Fruit fly (Drosophila melanogaster): ENCODE data around the gene Zyx.

The Zyx gene

DNA sequence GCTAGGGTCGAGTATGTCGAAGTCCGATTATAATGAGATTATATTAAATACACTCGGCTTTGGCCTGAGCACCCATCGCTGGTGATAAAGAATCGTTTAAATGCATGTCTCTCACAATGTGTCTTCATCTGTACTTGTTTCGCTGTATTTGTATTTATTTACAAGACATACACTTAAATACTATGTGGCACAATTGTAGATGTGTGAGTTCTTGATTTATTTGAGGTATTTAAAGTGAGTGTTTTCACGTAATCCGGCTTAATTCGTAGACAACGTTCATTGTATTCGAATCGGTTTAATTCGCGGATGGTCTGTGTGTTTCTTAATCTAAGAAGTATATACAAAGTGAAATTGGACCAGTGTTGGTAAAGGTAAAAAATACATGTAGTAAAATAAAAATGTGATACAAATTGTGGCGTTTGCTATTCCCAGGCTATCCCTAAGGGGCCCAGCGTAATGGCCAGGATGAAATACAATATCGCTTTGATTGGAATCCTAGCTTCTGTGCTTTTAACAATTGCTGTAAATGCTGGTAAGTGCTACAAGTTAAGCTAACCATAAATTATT, at the start of gene Zyx:
TSS of gene Zyx (minus strand) at position 350 of the 567 bp plus-strand sequence.
- TF ChIP-seq CG34406 (GFP tag; optimal IDR thresholded peaks at IDR 0.05) (no peak), Ets21C (GFP tag; optimal IDR thresholded peaks at IDR 0.05) (no peak), vri (GFP tag; optimal IDR thresholded peaks at IDR 0.05) (no peak), CG31627 (GFP tag; optimal IDR thresholded peaks at IDR 0.05) (no peak), Eip78C (GFP tag) (no peak), fd59A (GFP tag; optimal IDR thresholded peaks at IDR 0.05) (no peak), Smox (GFP tag; optimal IDR thresholded peaks at IDR 0.05) (no peak), CG6276 (GFP tag; optimal IDR thresholded peaks at IDR 0.05) (no peak), pdm3 (GFP tag; optimal IDR thresholded peaks at IDR 0.05) (no peak), CG7368 (GFP tag; optimal IDR thresholded peaks at IDR 0.05) (no peak), fd85E (GFP tag; optimal IDR thresholded peaks at IDR 0.05) (no peak)

- peak; percentile 92 for TF ChIP-seq CG10631 (GFP tag; optimal IDR thresholded peaks at IDR 0.05)
- no peak for TF ChIP-seq spab (GFP tag; optimal IDR thresholded peaks at IDR 0.05)
- TF ChIP-seq Hr39 (GFP tag; optimal IDR thresholded peaks at IDR 0.05) = peak; percentile 94
- no peak for TF ChIP-seq CG16779 (tag; optimal IDR thresholded peaks at IDR 0.05)
- peak; percentile 93 for TF ChIP-seq topi (GFP tag; optimal IDR thresholded peaks at IDR 0.05)
- TF ChIP-seq CG11294 (GFP tag; IDR thresholded peaks at IDR 0.05) = no peak
- TF ChIP-seq esn (GFP tag; optimal IDR thresholded peaks at IDR 0.05) = peak; percentile 96
- peak; percentile 93 for TF ChIP-seq CG31627 (GFP tag; optimal IDR thresholded peaks at IDR 0.05)
- peak; percentile 88 for TF ChIP-seq CG8632 (GFP tag; optimal IDR thresholded peaks at IDR 0.05)
- TF ChIP-seq Ets96B (tag; optimal IDR thresholded peaks at IDR 0.05) = peak; percentile 92
- TF ChIP-seq Eip78C (GFP tag) = peak; percentile 98
- no peak for TF ChIP-seq CG8119 (GFP tag; IDR thresholded peaks at IDR 0.05)
- no peak for TF ChIP-seq CG3919 (GFP tag; optimal IDR thresholded peaks at IDR 0.05)
- TF ChIP-seq vri (GFP tag; optimal IDR thresholded peaks at IDR 0.05) = peak; percentile 92
- peak; percentile 96 for TF ChIP-seq acj6 (GFP tag; optimal IDR thresholded peaks at IDR 0.05)
- TF ChIP-seq CG11902 (GFP tag; optimal IDR thresholded peaks at IDR 0.05) = peak; percentile 80
- peak; percentile 87 for TF ChIP-seq Eip93F (GFP tag; optimal IDR thresholded peaks at IDR 0.05)
- peak in 1 of 2 experiments; percentile 88 for TF ChIP-seq salr (GFP tag; optimal IDR thresholded peaks at IDR 0.05)
- peak; percentile 91 for TF ChIP-seq cyc (GFP tag; optimal IDR thresholded peaks at IDR 0.05)
- TF ChIP-seq CG11762 (GFP tag; optimal IDR thresholded peaks at IDR 0.05; ENCODE audit: insufficient read depth) = peak; percentile 89
- peak; percentile 85 for TF ChIP-seq CG8319 (GFP tag; optimal IDR thresholded peaks at IDR 0.05)
- TF ChIP-seq eg (GFP tag; IDR thresholded peaks at IDR 0.05) = no peak
- peak; percentile 85 for TF ChIP-seq CG3032 (tag; optimal IDR thresholded peaks at IDR 0.05)
- TF ChIP-seq Smox (GFP tag; optimal IDR thresholded peaks at IDR 0.05) = peak; percentile 93
- TF ChIP-seq Lpt (GFP tag; optimal IDR thresholded peaks at IDR 0.05) = peak; percentile 97
- TF ChIP-seq Met (GFP tag; optimal IDR thresholded peaks at IDR 0.05) = peak; percentile 94
- no peak for TF ChIP-seq ss (GFP tag; optimal IDR thresholded peaks at IDR 0.05)
- no peak for TF ChIP-seq CG9139 (GFP tag; optimal IDR thresholded peaks at IDR 0.05)
- no peak for TF ChIP-seq CG1621 (tag; optimal IDR thresholded peaks at IDR 0.05)
- TF ChIP-seq Ets21C (GFP tag; optimal IDR thresholded peaks at IDR 0.05) = peak; percentile 85
- TF ChIP-seq Hr38 (GFP tag; optimal IDR thresholded peaks at IDR 0.05) = peak; percentile 47
- no peak for TF ChIP-seq CG7368 (GFP tag; optimal IDR thresholded peaks at IDR 0.05)
- TF ChIP-seq CG10669 (GFP tag; optimal IDR thresholded peaks at IDR 0.05) = peak; percentile 87
- TF ChIP-seq net (GFP tag; optimal IDR thresholded peaks at IDR 0.05) = no peak
- TF ChIP-seq CG6276 (GFP tag; optimal IDR thresholded peaks at IDR 0.05) = no peak
- peak; percentile 92 for TF ChIP-seq CG6792 (GFP tag; optimal IDR thresholded peaks at IDR 0.05)
- peak; percentile 96 for TF ChIP-seq pdm3 (GFP tag; optimal IDR thresholded peaks at IDR 0.05)
- no peak for TF ChIP-seq CG6808 (GFP tag; optimal IDR thresholded peaks at IDR 0.05)
- peak; percentile 55 for TF ChIP-seq Blimp-1 (GFP tag; optimal IDR thresholded peaks at IDR 0.05)
- TF ChIP-seq Sox102F (GFP tag; optimal IDR thresholded peaks at IDR 0.05) = peak; percentile 96
- peak; percentile 97 for TF ChIP-seq CG15336 (GFP tag; IDR thresholded peaks at IDR 0.05)
- TF ChIP-seq CG4318 (GFP tag; optimal IDR thresholded peaks at IDR 0.05) = peak; percentile 87
- peak; percentile 74 for TF ChIP-seq Sox15 (GFP tag; optimal IDR thresholded peaks at IDR 0.05)
These were observed 48.3 kb upstream of the Zyx start for dm6 chr4:1112867-1113769.

All from whole organism, prepupa.